Worm (Caenorhabditis elegans) whole organism, L3 larva: Measurements from ENCODE around the gene srh-116.
"Not testable (repeated sequence)": the region's sequence is repeated elsewhere in the genome, so short reads cannot be mapped to it uniquely, and the experiment has no call there.

Experiments used
- R02D3.7 ChIP-seq: fragments of 150-350 bp; optimal IDR thresholded peaks from 2 replicates; lab custom pipeline; 2014; ENCODE audit warnings: missing biosample characterization, missing genetic modification characterization
- ZK546.5 ChIP-seq: sonication (generic microtip); optimal IDR thresholded peaks from 2 replicates; lab custom pipeline; 2017; ENCODE audit warnings: missing biosample characterization, missing genetic modification characterization
- aly-2 ChIP-seq: fragments of 150-350 bp; optimal IDR thresholded peaks from 2 replicates; lab custom pipeline; 2014; ENCODE audit warnings: missing biosample characterization, missing genetic modification characterization
- ama-1 ChIP-seq: fragments of 150-350 bp; optimal IDR thresholded peaks from 2 replicates; lab custom pipeline; 2018
- ceh-9 ChIP-seq: sonication (generic microtip); optimal IDR thresholded peaks from 2 replicates; lab custom pipeline; 2018; ENCODE audit warnings: missing biosample characterization, missing genetic modification characterization
- daf-12 ChIP-seq: fragments of 150-350 bp; optimal IDR thresholded peaks from 2 replicates; lab custom pipeline; 2014; ENCODE audit warnings: missing biosample characterization, missing genetic modification reagents, missing genetic modification characterization
- egl-27 ChIP-seq: sonication (generic microtip); optimal IDR thresholded peaks from 4 replicates; lab custom pipeline; 2017; ENCODE audit warnings: missing biosample characterization, missing genetic modification reagents, missing genetic modification characterization
- egl-5 ChIP-seq: fragments of 150-350 bp; optimal IDR thresholded peaks from 2 replicates; lab custom pipeline; 2017; ENCODE audit warnings: missing biosample characterization, missing genetic modification reagents, missing genetic modification characterization, inconsistent platforms
- elt-1 ChIP-seq: fragments of 150-350 bp; optimal IDR thresholded peaks from 2 replicates; lab custom pipeline; 2014; ENCODE audit warnings: missing biosample characterization, missing genetic modification characterization
- elt-2 ChIP-seq: sonication (generic microtip); optimal IDR thresholded peaks from 2 replicates; lab custom pipeline; 2016; ENCODE audit warnings: missing genetic modification reagents, mild to moderate bottlenecking, missing genetic modification characterization, missing compliant biosample characterization
- eor-1 ChIP-seq, 2 experiments: fragments of 150-350 bp; optimal IDR thresholded peaks; 2 replicates each; lab custom pipeline; 2014 to 2018; ENCODE audit warnings: missing biosample characterization in 2 of 2, missing genetic modification characterization in 2 of 2
- fkh-10 ChIP-seq: sonication (generic microtip); optimal IDR thresholded peaks from 2 replicates; lab custom pipeline; 2017; ENCODE audit warnings: missing biosample characterization, missing genetic modification reagents, missing genetic modification characterization
- fkh-2 ChIP-seq: fragments of 150-350 bp; optimal IDR thresholded peaks from 2 replicates; lab custom pipeline; 2014; ENCODE audit warnings: missing biosample characterization, missing genetic modification reagents, missing genetic modification characterization
- fos-1 ChIP-seq: fragments of 150-350 bp; optimal IDR thresholded peaks from 2 replicates; lab custom pipeline; 2014; ENCODE audit warnings: missing biosample characterization, missing genetic modification characterization
- hmg-11 ChIP-seq: sonication (generic microtip); optimal IDR thresholded peaks from 2 replicates; lab custom pipeline; 2016; ENCODE audit warnings: missing genetic modification characterization, missing compliant biosample characterization
- lin-15B ChIP-seq: fragments of 150-350 bp; optimal IDR thresholded peaks from 2 replicates; lab custom pipeline; 2014; ENCODE audit warnings: missing biosample characterization, missing genetic modification characterization
- lin-39 ChIP-seq: fragments of 150-350 bp; optimal IDR thresholded peaks from 2 replicates; lab custom pipeline; 2018; ENCODE audit warnings: missing biosample characterization, missing genetic modification reagents, missing genetic modification characterization
- lsy-12 ChIP-seq: sonication (generic microtip); optimal IDR thresholded peaks from 2 replicates; lab custom pipeline; 2016; ENCODE audit warnings: mild to moderate bottlenecking, missing genetic modification characterization, missing compliant biosample characterization
- mdl-1 ChIP-seq: fragments of 150-350 bp; optimal IDR thresholded peaks from 2 replicates; lab custom pipeline; 2014; ENCODE audit warnings: missing biosample characterization, missing genetic modification characterization
- nfya-1 ChIP-seq: sonication (generic microtip); optimal IDR thresholded peaks from 2 replicates; lab custom pipeline; 2017; ENCODE audit warnings: missing genetic modification characterization, mild to moderate bottlenecking, missing compliant biosample characterization, antibody characterized with exemption, moderate library complexity; ENCODE audit not compliant: insufficient read depth
- nhr-11 ChIP-seq: fragments of 150-350 bp; optimal IDR thresholded peaks from 2 replicates; lab custom pipeline; 2014; ENCODE audit warnings: missing biosample characterization, missing genetic modification characterization
- nhr-237 ChIP-seq: fragments of 150-350 bp; optimal IDR thresholded peaks from 2 replicates; lab custom pipeline; 2014; ENCODE audit warnings: missing biosample characterization, missing genetic modification characterization
- nhr-25 ChIP-seq: sonication (generic microtip); optimal IDR thresholded peaks from 2 replicates; lab custom pipeline; 2017; ENCODE audit warnings: missing biosample characterization, missing genetic modification characterization
- nhr-28 ChIP-seq: fragments of 150-350 bp; optimal IDR thresholded peaks from 2 replicates; lab custom pipeline; 2014; ENCODE audit warnings: missing biosample characterization, missing genetic modification characterization
- nhr-43 ChIP-seq: sonication (generic microtip); optimal IDR thresholded peaks from 2 replicates; lab custom pipeline; 2016; ENCODE audit warnings: mild to moderate bottlenecking, missing genetic modification characterization, missing compliant biosample characterization; ENCODE audit not compliant: poor library complexity, severe bottlenecking
- nhr-67 ChIP-seq: fragments of 150-350 bp; optimal IDR thresholded peaks from 2 replicates; lab custom pipeline; 2014; ENCODE audit warnings: missing biosample characterization, missing genetic modification characterization
- nhr-76 ChIP-seq: fragments of 150-350 bp; sonication (generic microtip); optimal IDR thresholded peaks from 5 replicates; lab custom pipeline; 2014; ENCODE audit warnings: missing biosample characterization, missing genetic modification characterization
- nhr-77 ChIP-seq: fragments of 150-350 bp; optimal IDR thresholded peaks from 2 replicates; lab custom pipeline; 2014; ENCODE audit warnings: missing biosample characterization, missing genetic modification characterization
- pha-4 ChIP-seq: fragments of 150-350 bp; optimal IDR thresholded peaks from 2 replicates; lab custom pipeline; 2014; ENCODE audit warnings: missing biosample characterization, missing genetic modification reagents, missing genetic modification characterization
- pqm-1 ChIP-seq: fragments of 150-350 bp; optimal IDR thresholded peaks from 2 replicates; lab custom pipeline; 2017; ENCODE audit warnings: missing biosample characterization, missing genetic modification characterization, inconsistent platforms
- sea-2 ChIP-seq: fragments of 150-350 bp; sonication (generic microtip); optimal IDR thresholded peaks from 4 replicates; lab custom pipeline; 2014; ENCODE audit warnings: missing biosample characterization, missing genetic modification reagents, missing genetic modification characterization
- skn-1 ChIP-seq: fragments of 150-350 bp; optimal IDR thresholded peaks from 2 replicates; lab custom pipeline; 2014; ENCODE audit warnings: missing biosample characterization, missing genetic modification characterization
- snpc-4 ChIP-seq: fragments of 150-350 bp; optimal IDR thresholded peaks from 2 replicates; lab custom pipeline; 2014; ENCODE audit warnings: missing biosample characterization, missing genetic modification characterization
- tbx-2 ChIP-seq: sonication (generic microtip); optimal IDR thresholded peaks from 2 replicates; lab custom pipeline; 2016; ENCODE audit warnings: mild to moderate bottlenecking, missing genetic modification characterization, missing compliant biosample characterization
- unc-39 ChIP-seq: sonication (generic microtip); optimal IDR thresholded peaks from 4 replicates; lab custom pipeline; 2017; ENCODE audit warnings: missing biosample characterization, missing genetic modification characterization
- zag-1 ChIP-seq: fragments of 150-350 bp; optimal IDR thresholded peaks from 2 replicates; lab custom pipeline; 2014; ENCODE audit warnings: missing biosample characterization, missing genetic modification characterization
- ztf-4 ChIP-seq: fragments of 150-350 bp; optimal IDR thresholded peaks from 2 replicates; lab custom pipeline; 2014; ENCODE audit warnings: missing biosample characterization, missing genetic modification characterization

The srh-116 gene

DNA sequence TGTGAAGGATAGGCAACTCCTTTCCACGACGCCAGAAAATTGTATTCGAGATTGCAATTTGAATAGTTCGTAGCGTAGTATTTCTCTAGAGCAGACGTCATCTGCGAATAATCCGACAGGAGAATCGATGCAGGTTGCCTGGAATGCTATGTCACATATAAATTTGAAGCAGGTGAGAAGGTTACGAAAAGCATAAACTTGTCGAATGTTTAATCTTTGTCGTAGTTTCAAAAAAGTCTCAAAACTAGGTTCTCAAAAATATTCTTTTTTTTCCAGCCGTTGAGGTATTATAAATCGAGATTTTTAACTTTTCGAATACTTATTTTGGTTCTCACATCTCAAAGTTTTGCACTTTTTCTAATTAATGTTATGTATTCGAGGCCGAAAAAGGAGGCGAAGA, at the start of gene srh-116:
Gene srh-116 (minus strand): TSS at position 101 of the 400 bp plus-strand sequence.
- not testable (repeated sequence) for TF ChIP-seq lin-39; fos-1 (tag; lab: Kevin White, UChicago); nhr-25 (tag; lab: Kevin White, UChicago)

- TF ChIP-seq daf-12 (tag; lab: Kevin White, UChicago) (no peak), egl-27 (no peak), nfya-1 (tag; lab: Kevin White, UChicago) (no peak), nhr-77 (tag; lab: Kevin White, UChicago) (no peak), ztf-4 (no peak), nhr-28 (tag; lab: Kevin White, UChicago) (no peak), aly-2 (no peak), hmg-11 (tag; lab: Kevin White, UChicago) (no peak), pha-4 (tag; lab: Kevin White, UChicago) (no peak), elt-2 (tag; lab: Kevin White, UChicago) (no peak), unc-39 (tag; lab: Kevin White, UChicago) (no peak), ceh-9 (tag; lab: Kevin White, UChicago) (no peak), fkh-10 (GFP tag; lab: Kevin White, UChicago) (no peak), skn-1 (tag; lab: Kevin White, UChicago) (no peak)
These were observed 48.5 kb upstream of the srh-116 start for ce11 chrV:17303392-17303791.

DNA sequence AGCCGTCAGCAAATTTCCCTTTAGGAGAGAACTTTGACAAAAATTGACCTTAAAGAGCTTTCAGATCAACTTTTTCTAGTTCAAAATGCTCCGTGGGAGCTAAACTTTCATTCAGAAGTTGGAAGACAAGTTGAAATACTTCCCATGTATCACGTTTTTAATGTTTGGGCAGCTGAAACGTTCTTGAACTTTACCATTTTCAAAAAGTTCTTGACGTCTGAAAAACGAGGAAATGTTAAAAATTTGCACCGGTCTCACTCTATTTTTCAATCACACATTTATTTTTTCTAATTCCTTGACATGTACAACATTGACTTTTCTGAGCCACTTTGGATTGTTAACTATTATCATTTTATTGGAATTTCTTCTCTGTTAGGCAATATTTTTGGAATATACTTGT, 47.8 kb upstream of the srh-116 start, which contains the start of gene sri-70:
Gene sri-70 (plus strand): TSS at position 301 of the 400 bp plus-strand sequence.
- no peak for TF ChIP-seq elt-1
- TF ChIP-seq nhr-11 (tag; lab: Kevin White, UChicago), result no peak
- TF ChIP-seq skn-1 (tag; lab: Kevin White, UChicago), result no peak
- no peak for TF ChIP-seq ztf-4
- no peak for TF ChIP-seq nhr-43 (tag; lab: Kevin White, UChicago)
- TF ChIP-seq snpc-4 (tag; lab: Kevin White, UChicago), result no peak
- no peak for TF ChIP-seq egl-27
- no peak for TF ChIP-seq mdl-1 (tag; lab: Kevin White, UChicago)
- TF ChIP-seq lsy-12 (tag; lab: Kevin White, UChicago), result no peak
- TF ChIP-seq ceh-9 (tag; lab: Kevin White, UChicago), result no peak
- TF ChIP-seq fkh-2 (tag; lab: Kevin White, UChicago), result no peak
- no peak for TF ChIP-seq eor-1 (tag; optimal IDR thresholded peaks at IDR 0.05; lab: Kevin White, UChicago)
- TF ChIP-seq egl-5 (tag; lab: Kevin White, UChicago), result no peak
- no peak for TF ChIP-seq fkh-10 (GFP tag; lab: Kevin White, UChicago)
- TF ChIP-seq nhr-67, result no peak
- no peak for TF ChIP-seq nhr-76 (tag; lab: Kevin White, UChicago)
- no peak for TF ChIP-seq aly-2
- TF ChIP-seq fos-1 (tag; lab: Kevin White, UChicago), result no peak

DNA sequence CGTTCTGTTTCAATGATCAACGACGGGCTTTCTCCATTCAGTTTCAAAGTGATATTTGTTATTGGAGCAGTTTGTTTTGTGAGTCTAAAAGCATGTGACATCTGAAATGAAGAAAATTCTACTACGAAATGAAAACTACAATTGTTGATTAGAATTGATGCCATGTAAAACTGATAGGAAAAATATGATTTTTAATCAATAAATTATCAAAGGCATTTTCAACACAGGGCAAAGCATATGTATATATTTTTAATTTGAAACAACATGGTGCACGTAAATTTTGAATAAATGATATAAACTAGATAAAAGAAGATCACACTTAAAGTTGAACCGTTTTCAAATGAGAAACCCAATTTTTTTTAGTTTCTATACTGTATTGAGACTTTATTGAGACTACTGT, 46.4 kb upstream of the srh-116 start, which contains the start of gene K10G4.5:
Gene K10G4.5 (minus strand): TSS at position 101 of the 400 bp plus-strand sequence.
- TF ChIP-seq elt-2 (tag; lab: Kevin White, UChicago) (peak; percentile 10), hmg-11 (tag; lab: Kevin White, UChicago) (no peak)
- TF ChIP-seq, all 47 proteins: peak for 1

DNA sequence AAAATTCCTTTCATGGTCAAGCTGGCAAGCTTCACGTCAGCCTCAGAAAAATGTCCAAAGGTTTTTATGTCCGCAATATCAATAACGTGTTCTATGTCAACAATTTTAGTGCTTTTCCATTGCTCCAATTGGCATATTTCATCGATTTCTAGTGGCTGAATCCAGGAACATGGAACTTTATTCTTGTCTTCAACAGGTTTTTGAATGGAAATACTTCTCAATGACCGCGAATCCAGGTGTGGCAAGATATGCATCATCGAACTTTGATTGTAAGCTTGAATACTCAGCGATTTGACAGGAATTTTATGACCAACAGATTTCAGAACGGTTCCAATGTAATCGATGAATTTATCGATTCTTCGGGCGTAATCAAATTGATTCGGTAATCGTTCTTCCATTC, 43.7 kb upstream of the srh-116 start:
- no peak for TF ChIP-seq ama-1
- TF ChIP-seq R02D3.7 (tag; lab: Kevin White, UChicago), result no peak
- no peak for TF ChIP-seq nfya-1 (tag; lab: Kevin White, UChicago)
- TF ChIP-seq fos-1 (tag; lab: Kevin White, UChicago), result no peak
- TF ChIP-seq ZK546.5 (tag; lab: Kevin White, UChicago), result no peak
- TF ChIP-seq sea-2, result no peak
- TF ChIP-seq pqm-1 (tag; lab: Kevin White, UChicago), result no peak
- no peak for TF ChIP-seq nhr-76 (tag; lab: Kevin White, UChicago)
- no peak for TF ChIP-seq unc-39 (tag; lab: Kevin White, UChicago)
- no peak for TF ChIP-seq nhr-237 (tag; lab: Kevin White, UChicago)
- TF ChIP-seq nhr-43 (tag; lab: Kevin White, UChicago), result no peak
- TF ChIP-seq skn-1 (tag; lab: Kevin White, UChicago), result no peak
- TF ChIP-seq zag-1 (tag; lab: Kevin White, UChicago), result no peak
- TF ChIP-seq hmg-11 (tag; lab: Kevin White, UChicago), result no peak
- no peak for TF ChIP-seq mdl-1 (tag; lab: Kevin White, UChicago)
- no peak for TF ChIP-seq fkh-10 (GFP tag; lab: Kevin White, UChicago)
- no peak for TF ChIP-seq nhr-25 (tag; lab: Kevin White, UChicago)
- TF ChIP-seq lin-15B (tag; lab: Kevin White, UChicago), result no peak
- TF ChIP-seq ceh-9 (tag; lab: Kevin White, UChicago), result no peak
- TF ChIP-seq tbx-2 (tag; lab: Kevin White, UChicago), result no peak
